Worm (Caenorhabditis elegans) whole organism, late embryonic: Measurements from ENCODE around the gene C50D2.1.

Experiments
- K09A11.1 ChIP-seq: sonication (generic microtip); optimal IDR thresholded peaks from 2 replicates; lab custom pipeline; 2017; ENCODE audit warnings: antibody characterized with exemption, mild to moderate bottlenecking, missing genetic modification characterization, missing compliant biosample characterization; ENCODE audit not compliant: insufficient read depth
- ama-1 ChIP-seq: fragments of 150-350 bp; optimal IDR thresholded peaks from 2 replicates; lab custom pipeline; 2014
- ceh-2 ChIP-seq: sonication (generic microtip); optimal IDR thresholded peaks from 2 replicates; lab custom pipeline; 2016; ENCODE audit warnings: missing genotype, missing genetic modification characterization, missing compliant biosample characterization
- ceh-34 ChIP-seq: sonication (generic microtip); optimal IDR thresholded peaks from 2 replicates; lab custom pipeline; 2016; ENCODE audit warnings: mild to moderate bottlenecking, missing genetic modification characterization, missing compliant biosample characterization
- che-1 ChIP-seq: sonication (generic microtip); optimal IDR thresholded peaks from 2 replicates; lab custom pipeline; 2016; ENCODE audit warnings: mild to moderate bottlenecking, missing genetic modification characterization, missing compliant biosample characterization
- elt-2 ChIP-seq: sonication (generic microtip); optimal IDR thresholded peaks from 2 replicates; lab custom pipeline; 2016; ENCODE audit warnings: missing genetic modification reagents, missing genetic modification characterization, missing compliant biosample characterization
- fkh-10 ChIP-seq: fragments of 150-350 bp; optimal IDR thresholded peaks from 2 replicates; lab custom pipeline; 2014; ENCODE audit warnings: missing biosample characterization, missing genetic modification reagents, missing genetic modification characterization
- hlh-13 ChIP-seq: fragments of 200-800 bp; sonication (Bioruptor generic); optimal IDR thresholded peaks from 2 replicates; lab custom pipeline; 2018; ENCODE audit warnings: mild to moderate bottlenecking, missing genetic modification characterization, missing compliant biosample characterization
- hlh-6 ChIP-seq: sonication (generic microtip); optimal IDR thresholded peaks from 2 replicates; lab custom pipeline; 2016; ENCODE audit warnings: missing genotype, missing genetic modification characterization, missing compliant biosample characterization
- nfya-1 ChIP-seq: sonication (generic microtip); optimal IDR thresholded peaks from 2 replicates; lab custom pipeline; 2017; ENCODE audit warnings: missing genetic modification characterization, mild to moderate bottlenecking, missing compliant biosample characterization, antibody characterized with exemption, moderate library complexity
- pha-4 ChIP-seq: fragments of 150-350 bp; optimal IDR thresholded peaks from 2 replicates; lab custom pipeline; 2018; ENCODE audit warnings: missing biosample characterization, missing genetic modification reagents, missing genetic modification characterization
- pqm-1 ChIP-seq: sonication (generic microtip); optimal IDR thresholded peaks from 2 replicates; lab custom pipeline; 2016; ENCODE audit warnings: missing genetic modification characterization, missing compliant biosample characterization
- tbx-7 ChIP-seq: sonication (generic microtip); optimal IDR thresholded peaks from 2 replicates; lab custom pipeline; 2016; ENCODE audit warnings: missing genotype, missing genetic modification characterization, missing compliant biosample characterization

- TF ChIP-seq elt-2 (tag; lab: Kevin White, UChicago) (no peak), nfya-1 (tag; lab: Kevin White, UChicago) (no peak), ceh-34 (tag; lab: Kevin White, UChicago) (no peak), hlh-6 (tag; lab: Kevin White, UChicago) (no peak), K09A11.1 (tag; lab: Kevin White, UChicago) (no peak), pha-4 (tag; lab: Kevin White, UChicago) (no peak), pqm-1 (tag; lab: Kevin White, UChicago) (no peak), ama-1 (lab: Kevin White, UChicago) (no peak), ceh-2 (tag; lab: Kevin White, UChicago) (no peak), che-1 (tag; lab: Kevin White, UChicago) (no peak), tbx-7 (tag; lab: Kevin White, UChicago) (no peak), fkh-10 (GFP tag; lab: Kevin White, UChicago) (no peak), hlh-13 (no peak)
These were observed 51.9 kb downstream of the C50D2.1 start for ce11 chrII:163229-163628.
